Fruit fly (Drosophila melanogaster) whole organism, embryonic: ENCODE measurements around the gene CG32313.

Experiments
- Adf1 ChIP-seq: fragments of 200-800 bp; sonication (Bioruptor generic); IDR thresholded peaks from 2 replicates; pipeline ENCODE4 v1.3.6; 2022; ENCODE audit warnings: missing biosample characterization, missing genetic modification characterization
- Antp ChIP-seq: fragments of 200-800 bp; sonication (Bioruptor generic); optimal IDR thresholded peaks from 3 replicates; lab custom pipeline; 2016; ENCODE audit warnings: missing biosample characterization, missing genetic modification characterization
- CG1024 ChIP-seq: fragments of 200-800 bp; sonication (Bioruptor generic); IDR thresholded peaks from 2 replicates; pipeline ENCODE4 v1.3.6; 2022; ENCODE audit warnings: missing biosample characterization, missing genetic modification characterization
- CG11398 ChIP-seq: fragments of 200-800 bp; sonication (Bioruptor generic); optimal IDR thresholded peaks from 2 replicates; lab custom pipeline; 2016; ENCODE audit warnings: missing biosample characterization, missing genetic modification characterization
- CG11695 ChIP-seq: fragments of 200-800 bp; sonication (Bioruptor generic); IDR thresholded peaks from 3 replicates; pipeline ENCODE4 v1.3.6; 2022; ENCODE audit warnings: missing biosample characterization, missing genetic modification characterization
- CG13296 ChIP-seq: fragments of 200-800 bp; sonication (Bioruptor generic); optimal IDR thresholded peaks from 3 replicates; lab custom pipeline; 2018; ENCODE audit warnings: missing biosample characterization, mild to moderate bottlenecking, missing genetic modification characterization
- CG15269 ChIP-seq: fragments of 200-800 bp; sonication (Bioruptor generic); optimal IDR thresholded peaks from 2 replicates; lab custom pipeline; 2018; ENCODE audit warnings: missing biosample characterization, mild to moderate bottlenecking, missing genetic modification characterization, moderate library complexity
- CG18619 ChIP-seq: fragments of 200-800 bp; sonication (Bioruptor generic); optimal IDR thresholded peaks from 3 replicates; lab custom pipeline; 2017; ENCODE audit warnings: missing biosample characterization, mild to moderate bottlenecking, missing genetic modification characterization
- CG18764 ChIP-seq: fragments of 200-800 bp; sonication (Bioruptor generic); optimal IDR thresholded peaks from 3 replicates; lab custom pipeline; 2016; ENCODE audit warnings: missing biosample characterization, missing genetic modification characterization
- CG3065 ChIP-seq: fragments of 200-800 bp; sonication (Bioruptor generic); optimal IDR thresholded peaks from 2 replicates; lab custom pipeline; 2016; ENCODE audit warnings: missing biosample characterization, missing genetic modification characterization
- CG3726 ChIP-seq: fragments of 200-800 bp; sonication (Bioruptor generic); IDR thresholded peaks from 3 replicates; pipeline ENCODE4, ENCODE4 v1.3.6; 2022; ENCODE audit warnings: missing biosample characterization, missing genetic modification characterization
- CG42726 ChIP-seq: fragments of 200-800 bp; sonication (Bioruptor generic); IDR thresholded peaks from 2 replicates; pipeline ENCODE4 v1.3.6; 2022; ENCODE audit warnings: missing biosample characterization, missing genetic modification characterization; ENCODE audit not compliant: partially characterized antibody
- CG4404 ChIP-seq: fragments of 200-800 bp; sonication (Bioruptor generic); IDR thresholded peaks from 2 replicates; pipeline ENCODE4 v1.3.6; 2022; ENCODE audit warnings: missing biosample characterization, missing genetic modification characterization
- CG4707 ChIP-seq: fragments of 200-800 bp; sonication (Bioruptor generic); optimal IDR thresholded peaks from 2 replicates; lab custom pipeline; 2018; ENCODE audit warnings: missing biosample characterization, mild to moderate bottlenecking, missing genetic modification characterization, moderate library complexity
- CG6683 ChIP-seq: fragments of 200-800 bp; sonication (Bioruptor generic); optimal IDR thresholded peaks from 2 replicates; lab custom pipeline; 2017; ENCODE audit warnings: missing biosample characterization, mild to moderate bottlenecking, missing genetic modification characterization, missing genetic modification reagents
- CG7372 ChIP-seq: fragments of 200-800 bp; sonication (Bioruptor generic); IDR thresholded peaks from 2 replicates; pipeline ENCODE4 v1.3.6; 2022; ENCODE audit warnings: missing biosample characterization, missing genetic modification characterization
- CG7786 ChIP-seq: fragments of 200-800 bp; sonication (Bioruptor generic); optimal IDR thresholded peaks from 2 replicates; lab custom pipeline; 2016; ENCODE audit warnings: missing biosample characterization, missing genetic modification characterization
- CG7963 ChIP-seq: fragments of 200-800 bp; sonication (Bioruptor generic); IDR thresholded peaks from 3 replicates; pipeline ENCODE4 v1.3.6; 2022; ENCODE audit warnings: missing biosample characterization, missing genetic modification characterization; ENCODE audit not compliant: partially characterized antibody
- Chrac-16 ChIP-seq: fragments of 200-800 bp; sonication (Bioruptor generic); optimal IDR thresholded peaks from 3 replicates; lab custom pipeline; 2016; ENCODE audit warnings: missing biosample characterization, missing genetic modification characterization
- CoRest ChIP-seq: fragments of 200-800 bp; sonication (Bioruptor generic); optimal IDR thresholded peaks from 3 replicates; lab custom pipeline; 2018; ENCODE audit warnings: missing biosample characterization, mild to moderate bottlenecking, missing genetic modification characterization, moderate library complexity
- Dp ChIP-seq: fragments of 200-800 bp; sonication (Bioruptor generic); optimal IDR thresholded peaks from 2 replicates; lab custom pipeline; 2018; ENCODE audit warnings: missing biosample characterization, mild to moderate bottlenecking, missing genetic modification characterization, moderate library complexity
- Drgx ChIP-seq: fragments of 200-800 bp; sonication (Bioruptor generic); IDR thresholded peaks from 2 replicates; pipeline ENCODE4 v1.3.6; 2022; ENCODE audit warnings: missing biosample characterization, missing genetic modification characterization
- HLH54F ChIP-seq: fragments of 200-800 bp; sonication (Bioruptor generic); optimal IDR thresholded peaks from 3 replicates; lab custom pipeline; 2016; ENCODE audit warnings: missing biosample characterization, missing genetic modification characterization
- Mes4 ChIP-seq: fragments of 200-800 bp; sonication (Bioruptor generic); optimal IDR thresholded peaks from 2 replicates; lab custom pipeline; 2016; ENCODE audit warnings: missing biosample characterization, missing genetic modification characterization
- NC2α ChIP-seq: fragments of 200-800 bp; sonication (Bioruptor generic); optimal IDR thresholded peaks from 2 replicates; lab custom pipeline; 2016; ENCODE audit warnings: missing biosample characterization, missing genetic modification characterization
- Six4 ChIP-seq: fragments of 200-800 bp; sonication (Bioruptor generic); optimal IDR thresholded peaks from 2 replicates; lab custom pipeline; 2016; ENCODE audit warnings: missing biosample characterization, missing genetic modification characterization
- Stat92E ChIP-seq, 3 experiments: fragments of >200 bp in 2 of 3; fragments of 200-800 bp in 1 of 3; sonication (Bioruptor generic) in 1 of 3; optimal IDR thresholded peaks; 2 replicates each; lab custom pipeline; 2017 to 2019; ENCODE audit warnings: missing biosample characterization in 3 of 3, missing genetic modification characterization in 3 of 3, mild to moderate bottlenecking in 1 of 3, moderate library complexity in 1 of 3
- TFAM ChIP-seq: fragments of 200-800 bp; sonication (Bioruptor generic); optimal IDR thresholded peaks from 2 replicates; lab custom pipeline; 2017; ENCODE audit warnings: missing biosample characterization, missing genetic modification characterization, inconsistent platforms
- bbx ChIP-seq: fragments of 200-800 bp; sonication (Bioruptor generic); IDR thresholded peaks from 2 replicates; pipeline ENCODE4 v1.3.6; 2022; ENCODE audit warnings: missing biosample characterization, missing genetic modification characterization; ENCODE audit not compliant: partially characterized antibody
- br ChIP-seq: fragments of >200 bp; optimal IDR thresholded peaks from 2 replicates; lab custom pipeline; 2017
- bsh ChIP-seq, 2 experiments: fragments of 200-800 bp; sonication (Bioruptor generic); optimal IDR thresholded peaks; 2 replicates each; lab custom pipeline; 2017 to 2018; ENCODE audit warnings: mild to moderate bottlenecking in 2 of 2, missing biosample characterization in 2 of 2, missing genetic modification characterization in 2 of 2, moderate library complexity in 1 of 2
- chif ChIP-seq, 2 experiments: fragments of 200-800 bp; sonication (Bioruptor generic); optimal IDR thresholded peaks; 3 replicates each; lab custom pipeline; 2016; ENCODE audit warnings: missing biosample characterization in 2 of 2, missing genetic modification characterization in 2 of 2
- ci ChIP-seq: fragments of 200-800 bp; sonication (Bioruptor generic); IDR thresholded peaks from 3 replicates; pipeline ENCODE4 v1.3.6; 2022; ENCODE audit warnings: missing biosample characterization, missing genetic modification characterization
- croc ChIP-seq: fragments of 200-800 bp; sonication (Bioruptor generic); conservative IDR thresholded peaks from 3 replicates; pipeline ENCODE4 v1.3.6; 2022; ENCODE audit warnings: missing biosample characterization, missing genetic modification characterization
- crp ChIP-seq, 2 experiments: fragments of 200-800 bp; sonication (Bioruptor generic); optimal IDR thresholded peaks; 2 replicates in 1 of 2; 3 replicates in 1 of 2; lab custom pipeline; 2017; ENCODE audit warnings: missing biosample characterization in 2 of 2, missing genetic modification characterization in 2 of 2, mild to moderate bottlenecking in 1 of 2, moderate library complexity in 1 of 2
- gce ChIP-seq: fragments of 200-800 bp; sonication (Bioruptor generic); IDR thresholded peaks from 3 replicates; pipeline ENCODE4 v1.3.6; 2022; ENCODE audit warnings: missing biosample characterization, missing genetic modification characterization
- gfzf ChIP-seq: fragments of 200-800 bp; sonication (Bioruptor generic); optimal IDR thresholded peaks from 2 replicates; lab custom pipeline; 2016; ENCODE audit warnings: missing biosample characterization, mild to moderate bottlenecking, missing genetic modification characterization, moderate library complexity
- gro ChIP-seq: fragments of 200-800 bp; sonication (Bioruptor generic); optimal IDR thresholded peaks from 2 replicates; lab custom pipeline; 2016; ENCODE audit warnings: missing biosample characterization, missing genetic modification characterization
- ham ChIP-seq: fragments of 200-800 bp; sonication (Bioruptor generic); IDR thresholded peaks from 2 replicates; pipeline ENCODE4 v1.3.6; 2022; ENCODE audit warnings: missing biosample characterization, missing genetic modification characterization
- insv ChIP-seq, 2 experiments: fragments of 200-800 bp; sonication (Bioruptor generic); optimal IDR thresholded peaks; 3 replicates each; lab custom pipeline; 2016 to 2018; ENCODE audit warnings: missing biosample characterization in 2 of 2, missing genetic modification characterization in 2 of 2
- lilli ChIP-seq: fragments of 200-800 bp; sonication (Bioruptor generic); optimal IDR thresholded peaks from 3 replicates; lab custom pipeline; 2016; ENCODE audit warnings: missing biosample characterization, missing genetic modification characterization
- lov ChIP-seq, 2 experiments: fragments of 200-800 bp in 1 of 2; fragments of >200 bp in 1 of 2; sonication (Bioruptor generic) in 1 of 2; IDR thresholded peaks in 1 of 2; optimal IDR thresholded peaks in 1 of 2; 2 replicates in 1 of 2; 3 replicates in 1 of 2; pipeline versions ENCODE4 v1.3.6 to Lab custom; 2017 to 2022; ENCODE audit warnings: missing biosample characterization in 1 of 2, missing genetic modification characterization in 1 of 2
- pho ChIP-seq: fragments of 200-800 bp; sonication (Bioruptor generic); optimal IDR thresholded peaks from 2 replicates; lab custom pipeline; 2016; ENCODE audit warnings: missing biosample characterization, missing genetic modification characterization
- ro ChIP-seq: fragments of 200-800 bp; sonication (Bioruptor generic); IDR thresholded peaks from 2 replicates; pipeline ENCODE4 v1.3.6; 2022; ENCODE audit warnings: missing biosample characterization, missing genetic modification characterization
- seq ChIP-seq: fragments of 200-800 bp; sonication (Bioruptor generic); IDR thresholded peaks from 2 replicates; pipeline ENCODE4 v1.3.6; 2022; ENCODE audit warnings: missing biosample characterization, missing genetic modification characterization
- shn ChIP-seq: fragments of 200-800 bp; sonication (Bioruptor generic); optimal IDR thresholded peaks from 3 replicates; lab custom pipeline; 2016; ENCODE audit warnings: missing biosample characterization, missing genetic modification characterization
- sr ChIP-seq: fragments of 200-800 bp; sonication (Bioruptor generic); IDR thresholded peaks from 3 replicates; pipeline ENCODE4 v1.3.6; 2022; ENCODE audit warnings: missing biosample characterization, missing genetic modification characterization
- tio ChIP-seq: fragments of 200-800 bp; sonication (Bioruptor generic); optimal IDR thresholded peaks from 2 replicates; lab custom pipeline; 2017; ENCODE audit warnings: missing biosample characterization, missing genetic modification characterization, inconsistent platforms
- tll ChIP-seq, 2 experiments: fragments of 200-800 bp in 1 of 2; fragments of >200 bp in 1 of 2; sonication (Bioruptor generic) in 1 of 2; optimal IDR thresholded peaks; 2 replicates each; lab custom pipeline; 2017 to 2019; ENCODE audit warnings: missing biosample characterization in 2 of 2, missing genetic modification characterization in 2 of 2, mild to moderate bottlenecking in 1 of 2, moderate library complexity in 1 of 2
- tup ChIP-seq: fragments of 200-800 bp; sonication (Bioruptor generic); optimal IDR thresholded peaks from 2 replicates; lab custom pipeline; 2016; ENCODE audit warnings: missing biosample characterization, mild to moderate bottlenecking, missing genetic modification characterization, moderate library complexity
- usp ChIP-seq: fragments of >200 bp; optimal IDR thresholded peaks from 2 replicates; lab custom pipeline; 2017; ENCODE audit warnings: missing biosample characterization, missing genetic modification characterization

The CG32313 gene

dm6 chr3L:1549148-1549547, 3.6 kb upstream of the CG32313 start (continued):
- TF ChIP-seq CG7786 (GFP tag; lab: Kevin White, UChicago), result no peak
- TF ChIP-seq ci, result peak; percentile 47; the same call in 2 of the 3 replicates
- no peak for TF ChIP-seq tll (GFP tag; optimal IDR thresholded peaks at IDR 0.05; lab: Kevin White, UChicago)
- no peak for TF ChIP-seq CG42726
- TF ChIP-seq gro (GFP tag; lab: Kevin White, UChicago), result no peak
- TF ChIP-seq lov (optimal IDR thresholded peaks at IDR 0.05; lab: Kevin White, UChicago), result no peak
- no peak for TF ChIP-seq lov (GFP tag; IDR thresholded peaks at IDR 0.05; lab: Robert Waterston, UW)
- TF ChIP-seq chif (GFP tag; optimal IDR thresholded peaks at IDR 0.05; lab: Kevin White, UChicago), result peak; percentile 4 to 12
- TF ChIP-seq CG1024 (GFP tag; lab: Robert Waterston, UW), result peak; percentile 17; the same call in 1 of the 2 replicates
- TF ChIP-seq bsh (GFP tag; optimal IDR thresholded peaks at IDR 0.05; lab: Kevin White, UChicago), result no peak
- no peak for TF ChIP-seq croc
- TF ChIP-seq br (lab: Kevin White, UChicago), result no peak
- no peak for TF ChIP-seq pho (GFP tag; lab: Kevin White, UChicago)
- no peak for TF ChIP-seq Stat92E (GFP tag; optimal IDR thresholded peaks at IDR 0.05; lab: Kevin White, UChicago)
- no peak for TF ChIP-seq CG18619 (GFP tag; lab: Kevin White, UChicago)
- TF ChIP-seq CG11695 (GFP tag; lab: Robert Waterston, UW), result no peak
- no peak for TF ChIP-seq CG7963 (GFP tag; lab: Robert Waterston, UW)
- no peak for TF ChIP-seq Dp (GFP tag; lab: Kevin White, UChicago)
- no peak for TF ChIP-seq CG3065 (GFP tag; lab: Kevin White, UChicago)
- TF ChIP-seq bbx (GFP tag; lab: Robert Waterston, UW), result no peak
- TF ChIP-seq NC2α, result no peak
- TF ChIP-seq Mes4 (GFP tag; lab: Kevin White, UChicago), result no peak
- TF ChIP-seq seq (GFP tag; lab: Robert Waterston, UW), result 0 out of 2 replicates have a peak, but pooled peaks have one; percentile 33
- no peak for TF ChIP-seq gfzf (GFP tag; lab: Kevin White, UChicago)
- no peak for TF ChIP-seq Chrac-16 (GFP tag; lab: Kevin White, UChicago)
- TF ChIP-seq sr (GFP tag; lab: Robert Waterston, UW), result 0 out of 3 replicates have a peak, but pooled peaks have one; percentile 11
- TF ChIP-seq HLH54F (GFP tag; lab: Kevin White, UChicago), result no peak
- TF ChIP-seq TFAM, result no peak
- TF ChIP-seq ro (GFP tag; lab: Robert Waterston, UW), result no peak
- peak; percentile 24 for TF ChIP-seq lilli (GFP tag; lab: Kevin White, UChicago)
- TF ChIP-seq Six4 (GFP tag; lab: Kevin White, UChicago), result no peak
- TF ChIP-seq usp (GFP tag; lab: Kevin White, UChicago), result no peak
- TF ChIP-seq CG18764 (GFP tag; lab: Kevin White, UChicago), result no peak
- TF ChIP-seq CG13296, result no peak
- TF ChIP-seq Drgx, result no peak
- no peak for TF ChIP-seq Antp
- TF ChIP-seq gce (GFP tag; lab: Robert Waterston, UW), result no peak
- peak; percentile 28 for TF ChIP-seq tio (GFP tag; lab: Kevin White, UChicago)
- TF ChIP-seq CG4707 (GFP tag; lab: Kevin White, UChicago), result peak; percentile 93
- no peak for TF ChIP-seq CG6683
- TF ChIP-seq CG3726 (GFP tag; lab: Robert Waterston, UW), result no peak
- peak; percentile 42 for TF ChIP-seq CG15269 (tag; lab: Kevin White, UChicago)
- no peak for TF ChIP-seq Adf1
- no peak for TF ChIP-seq insv (GFP tag; optimal IDR thresholded peaks at IDR 0.05; lab: Kevin White, UChicago)
- TF ChIP-seq CoRest (tag; lab: Kevin White, UChicago), result peak; percentile 25
- TF ChIP-seq ham (GFP tag; lab: Robert Waterston, UW), result no peak
- TF ChIP-seq crp (GFP tag; optimal IDR thresholded peaks at IDR 0.05; lab: Kevin White, UChicago), result peak in 1 of 2 experiments; percentile 54
- TF ChIP-seq tup (GFP tag; lab: Kevin White, UChicago), result no peak
- no peak for TF ChIP-seq CG4404
- no peak for TF ChIP-seq CG7372
- TF ChIP-seq shn (GFP tag; lab: Kevin White, UChicago), result no peak
- TF ChIP-seq CG11398, result no peak
